Worm (Caenorhabditis elegans): ENCODE results near the gene M03E7.3.

The M03E7.3 gene

DNA sequence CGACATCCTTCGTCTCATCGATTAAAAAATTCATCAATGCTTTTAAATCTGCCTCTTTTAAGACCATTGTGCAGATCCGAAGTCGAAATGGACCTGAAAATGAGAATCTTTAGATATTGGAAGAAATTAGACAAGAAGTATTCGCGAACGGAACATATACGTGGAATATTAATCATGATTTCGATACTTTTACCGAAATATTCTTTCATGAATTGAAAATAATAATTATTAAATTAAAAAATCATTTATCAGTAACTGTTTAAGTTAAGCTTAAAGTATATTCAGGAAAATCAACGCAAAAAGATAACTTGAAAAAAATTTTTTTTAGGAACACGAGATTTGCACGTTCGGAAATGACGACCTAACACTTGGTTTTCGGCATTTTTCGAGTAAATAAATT is 13.6 kb upstream of the M03E7.3 start, which contains the start of gene CD4.8:
Gene CD4.8 (minus strand): TSS at position 101 of the 400 bp plus-strand sequence.
- TF ChIP-seq ceh-88 (GFP tag; IDR thresholded peaks at IDR 0.05) (no peak), nhr-84 (tag; optimal IDR thresholded peaks at IDR 0.05) (no peak), hlh-4 (tag; optimal IDR thresholded peaks at IDR 0.05) (no peak), Y116A8C.19 (tag; optimal IDR thresholded peaks at IDR 0.05; ENCODE audit: borderline replicate concordance) (no peak), efl-1 (optimal IDR thresholded peaks at IDR 0.05) (no peak), efl-1 (GFP tag; optimal IDR thresholded peaks at IDR 0.05 in 1 of 2) (no peak), snpc-4 (tag; optimal IDR thresholded peaks at IDR 0.05) (no peak), unc-130 (tag; optimal IDR thresholded peaks at IDR 0.05) (no peak), pqm-1 (tag; optimal IDR thresholded peaks at IDR 0.05) (no peak), irx-1 (tag; optimal IDR thresholded peaks at IDR 0.05) (no peak), egl-27 (tag; optimal IDR thresholded peaks at IDR 0.05) (no peak), lin-13 (GFP tag; optimal IDR thresholded peaks at IDR 0.05) (no peak), zip-4 (GFP tag; optimal IDR thresholded peaks at IDR 0.05) (no peak), nhr-19 (GFP tag; conservative IDR thresholded peaks at IDR 0.05) (no peak), fkh-4 (tag; optimal IDR thresholded peaks at IDR 0.05; ENCODE audit: borderline replicate concordance) (no peak), mef-2 (tag; optimal IDR thresholded peaks at IDR 0.05) (no peak), ceh-90 (tag; optimal IDR thresholded peaks at IDR 0.05) (no peak), jun-1 (tag; optimal IDR thresholded peaks at IDR 0.05) (no peak), C16A3.4 (tag; optimal IDR thresholded peaks at IDR 0.05) (no peak)

DNA sequence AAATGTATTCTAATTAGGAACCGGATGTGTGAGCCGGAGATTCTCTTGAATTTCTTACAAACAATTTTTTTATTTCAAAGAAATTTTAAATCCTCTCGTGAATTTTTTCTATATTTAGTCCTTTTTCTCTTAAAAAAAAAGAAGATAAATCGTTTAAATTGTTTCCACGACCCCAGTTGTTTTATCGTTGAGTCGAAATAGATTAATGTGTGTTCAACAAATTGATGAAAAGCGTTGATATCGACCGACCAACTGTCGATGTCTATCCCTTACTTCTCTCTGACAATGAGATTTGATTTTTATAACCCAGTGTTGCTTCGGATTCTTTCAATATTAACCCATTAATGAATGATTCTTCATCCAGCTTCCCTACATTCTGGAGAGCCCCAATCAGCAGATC is 8.6 kb upstream of the M03E7.3 start, which contains the start of gene CD4.1:
Gene CD4.1 (plus strand): TSS at position 301 of the 400 bp plus-strand sequence.
- TF ChIP-seq rnt-1 (tag; optimal IDR thresholded peaks at IDR 0.05) = peak; percentile 38
- no peak for TF ChIP-seq pax-3 (tag; optimal IDR thresholded peaks at IDR 0.05)

DNA sequence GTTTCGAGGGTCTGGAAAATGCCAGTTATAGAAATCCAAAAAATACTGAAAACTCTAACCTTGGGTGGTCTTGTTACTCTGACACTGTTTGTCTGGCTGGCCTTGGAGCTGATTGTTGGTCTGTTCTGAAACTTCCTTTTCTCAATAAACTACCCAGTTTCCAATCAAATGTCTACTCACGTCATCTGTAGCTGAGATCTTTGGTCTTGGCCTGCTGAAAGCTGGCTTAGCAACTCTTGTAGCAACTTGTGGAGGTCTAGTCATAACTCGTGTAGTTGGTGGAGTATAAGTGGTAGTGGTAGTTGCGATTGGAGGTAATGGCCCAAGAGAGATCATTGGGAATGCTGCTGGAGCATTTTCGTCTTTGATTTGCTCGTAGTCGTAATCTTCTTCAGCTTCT is 4.6 kb upstream of the M03E7.3 start:
- TF ChIP-seq ceh-8 (GFP tag; optimal IDR thresholded peaks at IDR 0.05) = no peak
- TF ChIP-seq F16B12.6 (tag; optimal IDR thresholded peaks at IDR 0.05) = no peak
- TF ChIP-seq nhr-47 (tag; optimal IDR thresholded peaks at IDR 0.05) = no peak
- TF ChIP-seq grh-1 (GFP tag; IDR thresholded peaks at IDR 0.05) = no peak
- no peak for TF ChIP-seq fos-1 (tag; optimal IDR thresholded peaks at IDR 0.05)
- no peak for TF ChIP-seq ets-5 (GFP tag; IDR thresholded peaks at IDR 0.05)
- no peak for TF ChIP-seq ces-1 (GFP tag; optimal IDR thresholded peaks at IDR 0.05)
- no peak for TF ChIP-seq pag-3 (tag; optimal IDR thresholded peaks at IDR 0.05; ENCODE audit: borderline replicate concordance, insufficient read depth)
- no peak for TF ChIP-seq nhr-77 (tag; optimal IDR thresholded peaks at IDR 0.05)
- TF ChIP-seq fkh-10 (GFP tag; optimal IDR thresholded peaks at IDR 0.05) = no peak
- no peak for TF ChIP-seq Y116A8C.19 (tag; optimal IDR thresholded peaks at IDR 0.05; ENCODE audit: borderline replicate concordance)
- no peak for TF ChIP-seq unc-86 (tag; optimal IDR thresholded peaks at IDR 0.05)
- no peak for TF ChIP-seq ztf-11 (tag; optimal IDR thresholded peaks at IDR 0.05)
- TF ChIP-seq irx-1 (tag; optimal IDR thresholded peaks at IDR 0.05) = no peak

DNA sequence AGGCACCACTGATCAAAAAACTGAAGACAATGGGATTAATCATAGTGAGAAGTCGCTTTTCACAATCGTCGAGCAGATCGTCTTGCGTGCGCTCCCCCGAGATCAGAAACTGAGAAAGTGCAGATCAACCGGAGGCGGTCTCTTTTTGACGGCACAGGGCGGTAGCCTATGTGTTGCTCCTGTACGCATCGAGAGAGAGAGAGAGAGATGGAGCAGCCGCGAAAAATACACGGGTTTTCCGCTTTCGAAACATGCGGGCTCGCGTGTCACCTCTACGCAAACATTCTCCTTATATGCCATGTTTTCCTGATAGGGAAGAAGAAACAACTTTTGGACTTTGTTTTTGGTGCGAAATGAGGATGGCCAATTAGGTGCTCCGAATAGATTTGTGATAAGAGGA is 1.7 kb upstream of the M03E7.3 start, which contains the start of gene lrpc-1:
Gene lrpc-1 (minus strand): TSS at position 101 of the 400 bp plus-strand sequence.
- TF ChIP-seq ceh-88 (GFP tag; IDR thresholded peaks at IDR 0.05) (no peak), unc-130 (tag; optimal IDR thresholded peaks at IDR 0.05) (no peak), jun-1 (tag; optimal IDR thresholded peaks at IDR 0.05) (no peak), nhr-28 (tag; optimal IDR thresholded peaks at IDR 0.05) (no peak), ces-1 (GFP tag; optimal IDR thresholded peaks at IDR 0.05) (no peak), hlh-4 (tag; optimal IDR thresholded peaks at IDR 0.05) (no peak), ets-5 (GFP tag; IDR thresholded peaks at IDR 0.05) (no peak), vab-15 (tag; optimal IDR thresholded peaks at IDR 0.05) (no peak), skn-1 (tag; optimal IDR thresholded peaks at IDR 0.05) (no peak), pqm-1 (tag; optimal IDR thresholded peaks at IDR 0.05) (no peak), lin-14 (GFP tag; optimal IDR thresholded peaks at IDR 0.05) (no peak), Y116A8C.19 (tag; optimal IDR thresholded peaks at IDR 0.05; ENCODE audit: borderline replicate concordance) (no peak), ceh-82 (tag; optimal IDR thresholded peaks at IDR 0.05) (no peak), xbp-1 (tag; optimal IDR thresholded peaks at IDR 0.05) (no peak), C16A3.4 (tag; optimal IDR thresholded peaks at IDR 0.05) (no peak)
